Fruit fly (Drosophila melanogaster): ENCODE results near the gene rtet.

Gene rtet

dm6 chr3R:21158643-21159042 is 50.4 kb downstream of the rtet start (continued):
- TF ChIP-seq slp2 (GFP tag; optimal IDR thresholded peaks at IDR 0.05) (no peak), slbo (GFP tag; IDR thresholded peaks at IDR 0.05) (no peak), B-H1 (GFP tag; IDR thresholded peaks at IDR 0.05) (no peak), MESR4 (GFP tag; optimal IDR thresholded peaks at IDR 0.05) (no peak), NC2α (GFP tag; optimal IDR thresholded peaks at IDR 0.05) (no peak), zfh1 (GFP tag; IDR thresholded peaks at IDR 0.05) (no peak), CG8944 (GFP tag; optimal IDR thresholded peaks at IDR 0.05) (no peak), CG1832 (GFP tag; optimal IDR thresholded peaks at IDR 0.05) (no peak), CG13296 (GFP tag; optimal IDR thresholded peaks at IDR 0.05) (peak; percentile 28), Rfx (GFP tag; IDR thresholded peaks at IDR 0.05) (peak; percentile 44; the same call in 1 of the 2 replicates), CrebB (tag; optimal IDR thresholded peaks at IDR 0.05) (no peak), CG11398 (GFP tag; optimal IDR thresholded peaks at IDR 0.05) (no peak), jing (GFP tag; optimal IDR thresholded peaks at IDR 0.05) (no peak), da (GFP tag; optimal IDR thresholded peaks at IDR 0.05) (no peak), ase (GFP tag; IDR thresholded peaks at IDR 0.05) (no peak), CG12155 (GFP tag; optimal IDR thresholded peaks at IDR 0.05) (no peak), CG8765 (GFP tag; IDR thresholded peaks at IDR 0.05) (no peak), wor (GFP tag; IDR thresholded peaks at IDR 0.05) (no peak), twi (tag; optimal IDR thresholded peaks at IDR 0.05) (no peak), ems (GFP tag; optimal IDR thresholded peaks at IDR 0.05) (no peak), D (optimal IDR thresholded peaks at IDR 0.05) (no peak), D (GFP tag; optimal IDR thresholded peaks at IDR 0.05) (no peak), Six4 (GFP tag; optimal IDR thresholded peaks at IDR 0.05) (no peak), Med (GFP tag) (peak; percentile 62), YL-1 (GFP tag; optimal IDR thresholded peaks at IDR 0.05) (no peak), CG7357 (GFP tag; IDR thresholded peaks at IDR 0.05) (no peak), Lhr (GFP tag; optimal IDR thresholded peaks at IDR 0.05) (no peak), pros (GFP tag; optimal IDR thresholded peaks at IDR 0.05) (no peak), pb (GFP tag; optimal IDR thresholded peaks at IDR 0.05) (no peak), sr (GFP tag; IDR thresholded peaks at IDR 0.05) (no peak), Camta (GFP tag; optimal IDR thresholded peaks at IDR 0.05) (no peak), knrl (GFP tag; IDR thresholded peaks at IDR 0.05; ENCODE audit: partially characterized antibody) (no peak), vfl (GFP tag; optimal IDR thresholded peaks at IDR 0.05) (no peak), CG11456 (GFP tag; IDR thresholded peaks at IDR 0.05) (no peak), luna (GFP tag; optimal IDR thresholded peaks at IDR 0.05) (no peak), z (GFP tag; IDR thresholded peaks at IDR 0.05) (no peak), lilli (GFP tag; optimal IDR thresholded peaks at IDR 0.05) (no peak), CG10209 (GFP tag; optimal IDR thresholded peaks at IDR 0.05) (no peak), tin (GFP tag; optimal IDR thresholded peaks at IDR 0.05) (no peak), CG17829 (tag; optimal IDR thresholded peaks at IDR 0.05) (no peak), Meics (GFP tag; optimal IDR thresholded peaks at IDR 0.05) (peak; percentile 7), CG13424 (tag; optimal IDR thresholded peaks at IDR 0.05) (no peak), jumu (GFP tag; optimal IDR thresholded peaks at IDR 0.05) (no peak), lola (GFP tag; optimal IDR thresholded peaks at IDR 0.05) (no peak), NC2β (GFP tag; optimal IDR thresholded peaks at IDR 0.05) (no peak), Taf1 (GFP tag; IDR thresholded peaks at IDR 0.05) (no peak), danr (GFP tag; IDR thresholded peaks at IDR 0.05) (no peak), CG6272 (GFP tag; IDR thresholded peaks at IDR 0.05) (no peak), CG32532 (GFP tag; IDR thresholded peaks at IDR 0.05) (no peak), ssp (GFP tag; IDR thresholded peaks at IDR 0.05) (no peak), CG11695 (GFP tag; IDR thresholded peaks at IDR 0.05) (no peak), pzg (GFP tag; optimal IDR thresholded peaks at IDR 0.05) (no peak), Lpt (GFP tag; optimal IDR thresholded peaks at IDR 0.05) (no peak), BEAF-32 (GFP tag; optimal IDR thresholded peaks at IDR 0.05) (no peak)
